Worm (Caenorhabditis elegans) whole organism, L2 larva: ENCODE data around the gene odd-1.

Experiments used
- C34F6.9 ChIP-seq: fragments of 150-350 bp; optimal IDR thresholded peaks from 2 replicates; lab custom pipeline; 2014; ENCODE audit warnings: missing biosample characterization, missing genetic modification characterization
- F13H6.1 ChIP-seq: sonication (generic microtip); optimal IDR thresholded peaks from 2 replicates; lab custom pipeline; 2016; ENCODE audit warnings: missing genetic modification characterization, missing compliant biosample characterization
- R02D3.7 ChIP-seq: fragments of 150-350 bp; optimal IDR thresholded peaks from 2 replicates; lab custom pipeline; 2014; ENCODE audit warnings: missing biosample characterization, missing genetic modification characterization
- Y55F3AM.14 ChIP-seq: fragments of 200-800 bp; sonication (Bioruptor generic); optimal IDR thresholded peaks from 2 replicates; lab custom pipeline; 2018; ENCODE audit warnings: mild to moderate bottlenecking, missing genetic modification characterization, missing compliant biosample characterization
- ZK546.5 ChIP-seq: sonication (generic microtip); optimal IDR thresholded peaks from 2 replicates; lab custom pipeline; 2017; ENCODE audit warnings: missing biosample characterization, missing genetic modification characterization
- alr-1 ChIP-seq: fragments of 150-350 bp; optimal IDR thresholded peaks from 2 replicates; lab custom pipeline; 2014; ENCODE audit warnings: missing biosample characterization, missing genetic modification characterization
- aly-2 ChIP-seq: fragments of 150-350 bp; optimal IDR thresholded peaks from 2 replicates; lab custom pipeline; 2014; ENCODE audit warnings: missing biosample characterization, missing genetic modification characterization
- ama-1 ChIP-seq: fragments of 150-350 bp; optimal IDR thresholded peaks from 2 replicates; lab custom pipeline; 2018; ENCODE audit warnings: inconsistent platforms
- blmp-1 ChIP-seq: sonication (generic microtip); optimal IDR thresholded peaks from 2 replicates; lab custom pipeline; 2017; ENCODE audit warnings: missing genetic modification characterization, mild to moderate bottlenecking, missing compliant biosample characterization, antibody characterized with exemption, moderate library complexity; ENCODE audit not compliant: insufficient read depth
- ceh-16 ChIP-seq: fragments of 150-350 bp; optimal IDR thresholded peaks from 2 replicates; lab custom pipeline; 2014; ENCODE audit warnings: missing biosample characterization, missing genetic modification characterization
- ceh-82 ChIP-seq: fragments of 150-350 bp; optimal IDR thresholded peaks from 2 replicates; lab custom pipeline; 2014; ENCODE audit warnings: missing biosample characterization, missing genetic modification characterization
- crh-2 ChIP-seq: sonication (generic microtip); optimal IDR thresholded peaks from 2 replicates; lab custom pipeline; 2017; ENCODE audit warnings: missing biosample characterization, missing genetic modification characterization
- dmd-4 ChIP-seq: sonication (generic microtip); optimal IDR thresholded peaks from 2 replicates; lab custom pipeline; 2017; ENCODE audit warnings: missing biosample characterization, missing genetic modification characterization
- egl-27 ChIP-seq: sonication (generic microtip); optimal IDR thresholded peaks from 3 replicates; lab custom pipeline; 2017; ENCODE audit warnings: missing biosample characterization, missing genetic modification reagents, missing genetic modification characterization
- elt-1 ChIP-seq: fragments of 150-350 bp; optimal IDR thresholded peaks from 2 replicates; lab custom pipeline; 2014; ENCODE audit warnings: missing biosample characterization, missing genetic modification characterization
- elt-3 ChIP-seq: sonication (generic microtip); optimal IDR thresholded peaks from 2 replicates; lab custom pipeline; 2017; ENCODE audit warnings: missing biosample characterization, missing genetic modification characterization
- fos-1 ChIP-seq: fragments of 150-350 bp; optimal IDR thresholded peaks from 2 replicates; lab custom pipeline; 2014; ENCODE audit warnings: missing biosample characterization, missing genetic modification characterization
- gmeb-1 ChIP-seq: fragments of 150-350 bp; optimal IDR thresholded peaks from 2 replicates; lab custom pipeline; 2014; ENCODE audit warnings: missing biosample characterization, missing genetic modification characterization
- lin-11 ChIP-seq: fragments of 150-350 bp; sonication (generic microtip); optimal IDR thresholded peaks from 2 replicates; lab custom pipeline; 2014; ENCODE audit warnings: missing biosample characterization, missing genetic modification characterization, inconsistent platforms, mixed read lengths
- lin-13 ChIP-seq: fragments of 150-350 bp; optimal IDR thresholded peaks from 2 replicates; lab custom pipeline; 2014; ENCODE audit warnings: missing biosample characterization, missing genetic modification reagents, missing genetic modification characterization
- lin-39 ChIP-seq: fragments of 150-350 bp; optimal IDR thresholded peaks from 2 replicates; lab custom pipeline; 2014; ENCODE audit warnings: missing biosample characterization, missing genetic modification reagents, missing genetic modification characterization
- lsy-2 ChIP-seq, 2 experiments: fragments of 150-350 bp in 1 of 2; sonication (generic microtip) in 1 of 2; optimal IDR thresholded peaks; 2 replicates each; lab custom pipeline; 2014 to 2017; ENCODE audit warnings: missing biosample characterization in 2 of 2, missing genetic modification characterization in 2 of 2
- mab-5 ChIP-seq: fragments of 150-350 bp; optimal IDR thresholded peaks from 2 replicates; lab custom pipeline; 2014; ENCODE audit warnings: missing biosample characterization, missing genetic modification characterization
- mbf-1 ChIP-seq: sonication (generic microtip); optimal IDR thresholded peaks from 2 replicates; lab custom pipeline; 2017; ENCODE audit warnings: missing biosample characterization, missing genetic modification characterization
- mdl-1 ChIP-seq, 2 experiments: fragments of 150-350 bp in 1 of 2; sonication (generic microtip) in 1 of 2; optimal IDR thresholded peaks; 2 replicates each; lab custom pipeline; 2017; ENCODE audit warnings: missing biosample characterization in 2 of 2, missing genetic modification characterization in 2 of 2
- nhr-10 ChIP-seq: sonication (generic microtip); optimal IDR thresholded peaks from 2 replicates; lab custom pipeline; 2017; ENCODE audit warnings: missing biosample characterization, missing genetic modification characterization
- nhr-11 ChIP-seq: fragments of 150-350 bp; optimal IDR thresholded peaks from 2 replicates; lab custom pipeline; 2014; ENCODE audit warnings: missing biosample characterization, missing genetic modification characterization
- nhr-12 ChIP-seq: fragments of 150-350 bp; optimal IDR thresholded peaks from 2 replicates; lab custom pipeline; 2014; ENCODE audit warnings: missing biosample characterization, missing genetic modification characterization
- nhr-21 ChIP-seq: fragments of 150-350 bp; optimal IDR thresholded peaks from 2 replicates; lab custom pipeline; 2014; ENCODE audit warnings: missing biosample characterization, missing genetic modification characterization
- nhr-23 ChIP-seq: fragments of 150-350 bp; optimal IDR thresholded peaks from 2 replicates; lab custom pipeline; 2014; ENCODE audit warnings: missing biosample characterization, missing genetic modification reagents, missing genetic modification characterization
- nhr-25 ChIP-seq: fragments of 150-350 bp; sonication (generic microtip); optimal IDR thresholded peaks from 3 replicates; lab custom pipeline; 2014; ENCODE audit warnings: missing biosample characterization, missing genetic modification characterization
- nhr-6 ChIP-seq: fragments of 150-350 bp; optimal IDR thresholded peaks from 2 replicates; lab custom pipeline; 2014; ENCODE audit warnings: missing biosample characterization, missing genetic modification characterization
- nhr-77 ChIP-seq: fragments of 150-350 bp; optimal IDR thresholded peaks from 2 replicates; lab custom pipeline; 2014; ENCODE audit warnings: missing biosample characterization, missing genetic modification characterization
- peb-1 ChIP-seq: fragments of 150-350 bp; optimal IDR thresholded peaks from 2 replicates; lab custom pipeline; 2014; ENCODE audit warnings: missing biosample characterization, missing genetic modification characterization
- sem-4 ChIP-seq: fragments of 150-350 bp; optimal IDR thresholded peaks from 2 replicates; lab custom pipeline; 2014; ENCODE audit warnings: missing biosample characterization, missing genetic modification reagents, missing genetic modification characterization
- skn-1 ChIP-seq: sonication (generic microtip); optimal IDR thresholded peaks from 2 replicates; lab custom pipeline; 2017; ENCODE audit warnings: missing biosample characterization, missing genetic modification characterization
- sma-3 ChIP-seq: sonication (generic microtip); optimal IDR thresholded peaks from 2 replicates; lab custom pipeline; 2016; ENCODE audit warnings: missing genetic modification reagents, missing genetic modification characterization, missing compliant biosample characterization
- sma-9 ChIP-seq, 2 experiments: fragments of 150-350 bp in 1 of 2; sonication (generic microtip) in 1 of 2; optimal IDR thresholded peaks; 2 replicates each; lab custom pipeline; 2014 to 2016; ENCODE audit warnings: missing genetic modification characterization in 2 of 2, mild to moderate bottlenecking in 1 of 2, missing biosample characterization in 1 of 2, missing compliant biosample characterization in 1 of 2, missing genetic modification reagents in 1 of 2, moderate library complexity in 1 of 2
- snpc-4 ChIP-seq: fragments of 150-350 bp; optimal IDR thresholded peaks from 2 replicates; lab custom pipeline; 2014; ENCODE audit warnings: missing biosample characterization, missing genetic modification characterization
- unc-39 ChIP-seq: fragments of 150-350 bp; optimal IDR thresholded peaks from 2 replicates; lab custom pipeline; 2014; ENCODE audit warnings: missing biosample characterization, missing genetic modification characterization
- unc-55 ChIP-seq: fragments of 150-350 bp; sonication (generic microtip); optimal IDR thresholded peaks from 3 replicates; lab custom pipeline; 2014; ENCODE audit warnings: missing biosample characterization, missing genetic modification reagents, missing genetic modification characterization
- unc-62 ChIP-seq: fragments of 150-350 bp; optimal IDR thresholded peaks from 2 replicates; lab custom pipeline; 2014; ENCODE audit warnings: missing biosample characterization, missing genetic modification reagents, missing genetic modification characterization
- zag-1 ChIP-seq: fragments of 150-350 bp; optimal IDR thresholded peaks from 2 replicates; lab custom pipeline; 2014; ENCODE audit warnings: missing biosample characterization, missing genetic modification characterization
- ztf-1 ChIP-seq: fragments of 200-800 bp; sonication (Bioruptor generic); conservative IDR thresholded peaks from 2 replicates; pipeline ENCODE4 v1.3.6; 2022; ENCODE audit warnings: missing genetic modification characterization, missing compliant biosample characterization
- ztf-11 ChIP-seq: sonication (generic microtip); optimal IDR thresholded peaks from 2 replicates; lab custom pipeline; 2017; ENCODE audit warnings: missing biosample characterization, missing genetic modification characterization
- ztf-4 ChIP-seq: fragments of 150-350 bp; optimal IDR thresholded peaks from 2 replicates; lab custom pipeline; 2014; ENCODE audit warnings: missing biosample characterization, missing genetic modification characterization

odd-1 gene

DNA sequence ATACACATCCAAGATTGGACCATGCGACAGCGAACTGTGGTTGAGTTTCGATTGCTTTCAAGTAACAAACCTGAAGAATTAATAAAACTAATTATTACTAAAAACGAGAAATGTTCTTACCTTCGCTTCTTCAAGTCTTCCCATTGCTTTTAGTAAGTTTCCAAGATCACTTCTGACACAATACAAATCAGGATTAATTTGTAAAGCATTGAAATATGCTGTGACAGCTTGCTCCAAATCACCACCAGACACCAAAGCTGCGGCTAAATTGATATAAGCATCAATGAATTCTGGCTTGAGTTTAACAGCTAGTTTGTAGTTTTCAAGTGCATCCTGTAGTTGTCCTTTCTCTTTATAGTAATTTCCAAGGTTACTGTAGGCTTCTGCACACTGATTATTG, 42.0 kb downstream of the odd-1 start:
- TF ChIP-seq unc-55 (GFP tag; lab: Kevin White, UChicago) (no peak), ztf-11 (tag; lab: Kevin White, UChicago) (no peak), ama-1 (lab: Kevin White, UChicago) (no peak), lin-11 (tag; lab: Kevin White, UChicago) (no peak), F13H6.1 (tag; lab: Kevin White, UChicago) (no peak), zag-1 (tag; lab: Kevin White, UChicago) (no peak), fos-1 (tag; lab: Kevin White, UChicago) (no peak), nhr-12 (no peak), mab-5 (tag; lab: Kevin White, UChicago) (no peak), C34F6.9 (tag; lab: Kevin White, UChicago) (no peak), nhr-21 (no peak), nhr-6 (tag; lab: Kevin White, UChicago) (no peak), nhr-25 (tag; lab: Kevin White, UChicago) (no peak)

DNA sequence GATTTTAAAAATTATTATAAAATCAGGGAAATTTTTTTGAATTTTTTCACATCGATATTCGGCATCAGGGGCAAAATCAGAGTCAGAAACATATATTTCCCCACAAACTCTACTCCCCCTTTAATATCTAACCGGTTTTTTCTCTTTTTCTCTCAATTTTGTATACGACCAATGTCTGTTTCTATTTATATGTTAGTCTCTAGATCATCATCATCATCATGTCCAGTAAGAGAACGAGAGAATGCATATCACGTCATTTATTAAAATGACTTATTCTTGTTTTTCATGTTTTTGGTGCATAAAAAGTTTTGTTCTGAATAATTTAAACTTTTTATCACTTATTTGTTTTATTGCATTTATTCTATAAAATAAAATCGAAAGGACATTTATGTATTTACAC, 44.5 kb downstream of the odd-1 start:
- TF ChIP-seq nhr-25 (tag; lab: Kevin White, UChicago) = peak; percentile 56
- TF ChIP-seq R02D3.7 (tag; lab: Kevin White, UChicago) = no peak
- TF ChIP-seq ztf-4 (tag; lab: Kevin White, UChicago) = peak; percentile 45
- no peak for TF ChIP-seq mbf-1
- TF ChIP-seq egl-27 (tag; lab: Kevin White, UChicago) = peak; percentile 26
- no peak for TF ChIP-seq aly-2 (tag; lab: Kevin White, UChicago)
- TF ChIP-seq fos-1 (tag; lab: Kevin White, UChicago) = peak; percentile 0
- no peak for TF ChIP-seq snpc-4 (tag; lab: Kevin White, UChicago)

DNA sequence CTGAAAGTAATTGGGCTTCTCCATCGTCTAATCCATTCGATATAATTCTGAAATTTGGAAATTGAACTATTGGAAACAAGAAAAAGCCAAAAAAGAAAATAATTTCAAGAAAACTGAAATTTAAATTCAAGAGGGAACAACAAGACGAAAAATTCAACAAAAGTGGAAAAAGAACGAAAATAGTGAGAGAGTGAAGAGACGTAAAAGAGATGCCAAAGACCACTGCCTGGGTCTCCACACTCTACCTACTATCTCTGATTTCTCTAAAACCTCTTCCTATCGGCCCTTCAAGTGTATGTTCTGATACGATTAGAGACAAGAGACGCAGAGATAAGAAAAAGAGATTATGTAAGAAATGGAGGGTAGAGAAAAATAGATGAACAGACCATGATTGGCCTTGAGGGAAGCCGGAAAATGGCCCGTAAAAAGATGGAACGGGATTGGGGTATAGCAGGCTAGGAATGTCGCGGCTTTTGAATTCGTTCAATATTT, 45.7 kb downstream of the odd-1 start, which contains the start of gene ogt-1:
TSS of gene ogt-1 (minus strand) at position 51 of the 492 bp plus-strand sequence.
- peak; percentile 56 to 93 for TF ChIP-seq lsy-2 (tag; optimal IDR thresholded peaks at IDR 0.05; lab: Kevin White, UChicago)
- TF ChIP-seq sem-4 (tag; lab: Kevin White, UChicago) = peak; percentile 88
- TF ChIP-seq F13H6.1 (tag; lab: Kevin White, UChicago) = peak; percentile 92
- TF ChIP-seq egl-27 (tag; lab: Kevin White, UChicago) = peak; percentile 98
- no peak for TF ChIP-seq lin-39 (tag; lab: Kevin White, UChicago)
- TF ChIP-seq sma-9 (GFP tag; optimal IDR thresholded peaks at IDR 0.05; lab: Kevin White, UChicago) = peak; percentile 98
- TF ChIP-seq sma-9 (tag; optimal IDR thresholded peaks at IDR 0.05; lab: Kevin White, UChicago) = no peak
- peak; percentile 94 for TF ChIP-seq C34F6.9 (tag; lab: Kevin White, UChicago)
- no peak for TF ChIP-seq elt-1 (tag; lab: Kevin White, UChicago)
- TF ChIP-seq dmd-4 (tag; lab: Kevin White, UChicago) = no peak
- peak; percentile 91 for TF ChIP-seq nhr-6 (tag; lab: Kevin White, UChicago)
- no peak for TF ChIP-seq aly-2 (tag; lab: Kevin White, UChicago)
- TF ChIP-seq nhr-23 (tag; lab: Kevin White, UChicago) = no peak
- no peak for TF ChIP-seq alr-1 (tag; lab: Kevin White, UChicago)
- TF ChIP-seq R02D3.7 (tag; lab: Kevin White, UChicago) = no peak
- peak; percentile 79 for TF ChIP-seq fos-1 (tag; lab: Kevin White, UChicago)
- TF ChIP-seq ztf-11 (tag; lab: Kevin White, UChicago) = no peak
- no peak for TF ChIP-seq nhr-11 (tag; lab: Kevin White, UChicago)
- TF ChIP-seq nhr-25 (tag; lab: Kevin White, UChicago) = peak; percentile 94
- TF ChIP-seq ceh-16 (tag; lab: Kevin White, UChicago) = peak; percentile 67
- TF ChIP-seq crh-2 (tag; lab: Kevin White, UChicago) = peak; percentile 95
- TF ChIP-seq ceh-82 (tag; lab: Kevin White, UChicago) = no peak
- TF ChIP-seq peb-1 = no peak
- peak; percentile 58 for TF ChIP-seq zag-1 (tag; lab: Kevin White, UChicago)
- no peak for TF ChIP-seq ztf-1 (GFP tag; lab: Robert Waterston, UW)
- peak; percentile 86 for TF ChIP-seq sma-3 (GFP tag; lab: Kevin White, UChicago)
- peak; percentile 82 for TF ChIP-seq lin-13 (GFP tag; lab: Kevin White, UChicago)
- peak; percentile 39 for TF ChIP-seq Y55F3AM.14
- no peak for TF ChIP-seq mbf-1
- no peak for TF ChIP-seq skn-1 (tag; lab: Kevin White, UChicago)
- TF ChIP-seq nhr-10 (tag; lab: Kevin White, UChicago) = no peak
- TF ChIP-seq mab-5 (tag; lab: Kevin White, UChicago) = peak; percentile 64
- TF ChIP-seq snpc-4 (tag; lab: Kevin White, UChicago) = peak; percentile 80
- peak; percentile 66 for TF ChIP-seq blmp-1
- peak; percentile 48 for TF ChIP-seq ZK546.5 (tag; lab: Kevin White, UChicago)
- no peak for TF ChIP-seq unc-62
- TF ChIP-seq unc-55 (GFP tag; lab: Kevin White, UChicago) = peak; percentile 96
- TF ChIP-seq nhr-12 = no peak
- peak; percentile 93 for TF ChIP-seq ztf-4 (tag; lab: Kevin White, UChicago)
- TF ChIP-seq gmeb-1 (tag; lab: Kevin White, UChicago) = peak; percentile 81
- TF ChIP-seq elt-3 (tag; lab: Kevin White, UChicago) = no peak
- TF ChIP-seq unc-39 (tag; lab: Kevin White, UChicago) = no peak
- TF ChIP-seq nhr-77 (tag; lab: Kevin White, UChicago) = no peak
- no peak for TF ChIP-seq lin-11 (tag; lab: Kevin White, UChicago)
- TF ChIP-seq ama-1 (lab: Kevin White, UChicago) = peak; percentile 84
- TF ChIP-seq nhr-21 = peak; percentile 72
- peak; percentile 71 to 85 for TF ChIP-seq mdl-1 (tag; optimal IDR thresholded peaks at IDR 0.05; lab: Kevin White, UChicago)
